Worm (Caenorhabditis elegans): ENCODE results near the gene C30G7.5.

DNA sequence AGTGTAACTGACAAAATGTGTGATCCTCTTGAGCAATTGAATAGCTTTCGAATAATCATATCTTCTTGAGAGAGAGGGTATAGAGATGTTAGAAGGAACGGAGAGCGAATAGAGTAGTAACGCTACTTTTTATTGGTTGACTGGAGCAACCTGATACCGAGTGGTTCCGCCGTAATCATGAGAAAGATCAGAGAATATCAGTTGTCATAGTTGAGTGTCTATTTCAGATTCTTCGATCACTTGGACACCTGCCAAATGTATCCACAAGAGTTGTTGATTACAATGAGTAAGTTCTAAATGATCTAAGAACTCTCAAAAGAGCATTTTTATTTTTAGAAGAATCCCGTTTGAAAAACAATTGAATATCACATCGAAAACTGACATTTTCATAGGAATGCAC is 43.8 kb downstream of the C30G7.5 start:
- TF ChIP-seq elt-3 (tag; optimal IDR thresholded peaks at IDR 0.05) (no peak), nhr-76 (tag; optimal IDR thresholded peaks at IDR 0.05) (no peak)

All from whole organism, mixed stage, embryonic.